Fruit fly (Drosophila melanogaster) Kc167 (cell line): ENCODE results near the gene Cluap1.

ENCODE experiments used
- Myc ChIP-seq: fragments of >200 bp; optimal IDR thresholded peaks from 2 replicates; lab custom pipeline; 2017; ENCODE audit warnings: missing external identifiers
- Sin3A ChIP-seq: fragments of >200 bp; optimal IDR thresholded peaks from 2 replicates; lab custom pipeline; 2018; ENCODE audit warnings: missing external identifiers
- h ChIP-seq: fragments of >200 bp; optimal IDR thresholded peaks from 3 replicates; lab custom pipeline; 2018; ENCODE audit warnings: missing external identifiers
- insv ChIP-seq: fragments of >200 bp; optimal IDR thresholded peaks from 3 replicates; lab custom pipeline; 2018; ENCODE audit warnings: missing external identifiers
- psq ChIP-seq: fragments of >200 bp; optimal IDR thresholded peaks from 2 replicates; lab custom pipeline; 2017; ENCODE audit warnings: missing external identifiers
- ttk ChIP-seq: sonication (Bioruptor generic); optimal IDR thresholded peaks from 2 replicates; lab custom pipeline; 2017; ENCODE audit warnings: missing external identifiers

Gene Cluap1

DNA sequence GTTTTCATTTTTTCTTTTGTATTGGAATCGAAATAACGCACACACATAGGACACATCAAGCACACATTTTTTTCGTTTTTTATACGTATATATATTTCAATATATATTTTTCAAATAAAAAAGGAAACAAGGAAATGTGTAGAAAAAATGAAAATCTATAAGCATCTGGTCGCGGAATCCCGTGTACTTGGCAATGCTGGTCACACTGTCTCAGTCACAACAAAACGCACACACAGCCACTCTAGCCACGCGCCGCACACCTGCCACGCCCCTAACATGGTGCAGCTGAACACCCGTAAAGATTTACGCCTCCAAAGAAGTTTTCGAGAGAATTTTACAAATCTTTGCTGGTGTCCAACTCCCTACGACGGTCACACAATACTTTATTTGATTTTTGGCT, 44.6 kb downstream of the Cluap1 start:
- TF ChIP-seq ttk: no peak
- TF ChIP-seq insv (lab: Kevin White, UChicago): no peak
- TF ChIP-seq Sin3A: no peak
- no peak for TF ChIP-seq Myc
- no peak for TF ChIP-seq h (lab: Kevin White, UChicago)
- no peak for TF ChIP-seq psq (lab: Kevin White, UChicago)
